Worm (Caenorhabditis elegans): ENCODE data around the gene fat-4.

The fat-4 gene

ce11 chrIV:9799129-9799528 lies at the start of gene fat-4:
fat-4 (plus strand) TSS chrIV:9799429.
- TF ChIP-seq atf-7 (tag; optimal IDR thresholded peaks at IDR 0.05): no peak
- TF ChIP-seq hmg-20 (GFP tag; IDR thresholded peaks at IDR 0.05): no peak

ce11 chrIV:9755713-9756112 lies 43.5 kb upstream of the fat-4 start:
- no peak for TF ChIP-seq Y56A3A.18 (GFP tag; IDR thresholded peaks at IDR 0.05)

DNA sequence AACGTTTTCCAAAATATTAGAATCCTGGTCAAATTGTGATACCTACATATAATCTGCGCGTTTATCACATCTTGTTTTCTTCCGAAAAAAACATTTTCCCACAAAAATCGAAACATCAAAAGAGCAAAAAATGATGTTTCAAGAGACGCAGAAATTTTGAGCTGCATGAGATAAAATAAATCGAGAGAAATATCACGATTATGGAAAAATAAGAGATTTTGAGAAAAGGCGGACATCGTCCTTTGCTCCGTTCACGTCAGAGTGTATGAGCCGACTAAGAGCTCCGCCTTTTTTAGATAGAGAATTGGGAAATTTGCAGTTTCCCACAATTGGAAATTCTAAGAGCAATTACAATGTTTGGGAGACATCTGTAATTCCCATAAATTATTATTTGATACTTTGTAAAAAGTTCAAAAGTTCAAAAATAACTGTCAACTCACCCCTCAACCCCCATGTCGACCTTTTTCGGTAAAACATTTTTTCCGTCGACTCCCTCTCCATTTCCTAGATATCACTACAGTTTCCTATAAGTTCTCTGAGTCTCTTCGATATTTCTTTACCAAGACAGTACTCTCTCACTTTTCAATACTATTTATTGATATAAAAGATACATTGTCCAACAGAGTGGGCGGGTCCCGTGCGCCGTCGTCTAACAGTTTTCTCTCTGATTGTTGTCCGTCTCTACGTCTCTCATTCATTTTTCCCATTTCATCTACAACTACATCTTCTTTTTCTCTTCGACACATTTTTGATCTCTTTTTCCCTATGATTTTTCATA lies 42.4 kb upstream of the fat-4 start:
- TF ChIP-seq F55B11.4 (tag; optimal IDR thresholded peaks at IDR 0.05; ENCODE audit: borderline replicate concordance, insufficient read depth): no peak
- TF ChIP-seq hrde-1 (tag; optimal IDR thresholded peaks at IDR 0.05; ENCODE audit: borderline replicate concordance): no peak
- TF ChIP-seq ztf-26 (tag; optimal IDR thresholded peaks at IDR 0.05): no peak
- TF ChIP-seq snpc-4 (GFP tag; optimal IDR thresholded peaks at IDR 0.05): no peak
- peak in 1 of 4 experiments; percentile 13 for TF ChIP-seq snpc-4 (tag; optimal IDR thresholded peaks at IDR 0.05)
- TF ChIP-seq Y56A3A.18 (GFP tag; IDR thresholded peaks at IDR 0.05): no peak
- peak; percentile 67; the same call in 1 of the 2 replicates for TF ChIP-seq hmg-1.2 (GFP tag; IDR thresholded peaks at IDR 0.05)
- peak; percentile 81 for TF ChIP-seq nhr-80 (tag; optimal IDR thresholded peaks at IDR 0.05)
- no peak for TF ChIP-seq F33H1.4 (GFP tag; IDR thresholded peaks at IDR 0.05)

ce11 chrIV:9757425-9757740 lies 41.8 kb upstream of the fat-4 start, which contains the start of gene nhr-97:
nhr-97 (plus strand) TSS chrIV:9757641.
- TF ChIP-seq F37B4.10 (GFP tag; IDR thresholded peaks at IDR 0.05) (no peak), aptf-3 (GFP tag; IDR thresholded peaks at IDR 0.05) (no peak), dox-1 (GFP tag; IDR thresholded peaks at IDR 0.05) (no peak), hlh-26 (GFP tag; conservative IDR thresholded peaks at IDR 0.05) (no peak), F22D6.2 (tag; optimal IDR thresholded peaks at IDR 0.05) (no peak), unc-62 (GFP tag; optimal IDR thresholded peaks at IDR 0.05) (no peak), lsl-1 (GFP tag; optimal IDR thresholded peaks at IDR 0.05) (no peak), ceh-40 (GFP tag; IDR thresholded peaks at IDR 0.05) (no peak), ztf-3 (GFP tag; optimal IDR thresholded peaks at IDR 0.05) (no peak), D2030.7 (GFP tag; IDR thresholded peaks at IDR 0.05) (no peak), F52B5.7 (tag; optimal IDR thresholded peaks at IDR 0.05) (no peak), ekl-4 (GFP tag; IDR thresholded peaks at IDR 0.05) (no peak), B0019.2 (GFP tag; conservative IDR thresholded peaks at IDR 0.05) (no peak), snpc-3.4 (tag; optimal IDR thresholded peaks at IDR 0.05) (no peak), lsy-27 (tag; optimal IDR thresholded peaks at IDR 0.05; ENCODE audit: borderline replicate concordance, insufficient read depth) (no peak)

DNA sequence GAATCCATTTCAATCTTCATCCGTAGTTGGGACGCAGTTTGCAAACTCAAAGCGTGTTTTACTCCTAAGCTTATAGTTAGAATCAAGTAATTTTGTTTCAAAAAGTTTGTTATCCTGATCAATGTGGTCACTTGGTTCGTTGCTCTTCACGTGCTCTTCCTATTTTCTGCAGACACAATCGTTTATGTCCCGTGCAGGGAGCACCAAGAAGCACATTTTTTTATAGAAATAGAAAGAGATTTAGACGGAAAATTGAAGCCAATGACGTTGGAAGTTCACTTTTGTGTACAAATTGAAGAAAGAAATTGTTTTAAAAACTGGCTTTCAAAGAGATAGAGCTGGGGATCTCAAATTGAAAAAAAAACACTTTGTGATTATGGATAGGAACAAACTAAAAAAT lies 37.5 kb upstream of the fat-4 start:
- TF ChIP-seq unc-130 (GFP tag; optimal IDR thresholded peaks at IDR 0.05) (no peak), madf-6 (GFP tag; IDR thresholded peaks at IDR 0.05) (no peak), F52B5.7 (tag; optimal IDR thresholded peaks at IDR 0.05) (no peak), attf-6 (GFP tag; IDR thresholded peaks at IDR 0.05) (no peak), dpff-1 (tag; optimal IDR thresholded peaks at IDR 0.05) (no peak), snpc-1.1 (tag; optimal IDR thresholded peaks at IDR 0.05; ENCODE audit: insufficient read depth) (no peak), ceh-40 (GFP tag; IDR thresholded peaks at IDR 0.05) (no peak), ekl-4 (GFP tag; IDR thresholded peaks at IDR 0.05) (no peak), F57C9.4 (tag; optimal IDR thresholded peaks at IDR 0.05) (no peak), fkh-3 (tag; optimal IDR thresholded peaks at IDR 0.05) (no peak), Y53F4B.3 (GFP tag; IDR thresholded peaks at IDR 0.05) (no peak), cebp-2 (GFP tag; IDR thresholded peaks at IDR 0.05) (no peak), ceh-91 (GFP tag; IDR thresholded peaks at IDR 0.05) (no peak), atf-7 (tag; optimal IDR thresholded peaks at IDR 0.05) (no peak), nfyb-1 (GFP tag; IDR thresholded peaks at IDR 0.05) (no peak), rpc-1 (optimal IDR thresholded peaks at IDR 0.05) (no peak), rpc-1 (tag; optimal IDR thresholded peaks at IDR 0.05) (no peak)

Data from whole organism, young adult.